Worm (Caenorhabditis elegans): Measurements from ENCODE around the gene Y51A2A.12.

ce11 chrV:18244408-18244807, 48.0 kb upstream of the Y51A2A.12 start:
- no peak for TF ChIP-seq him-1 (tag; optimal IDR thresholded peaks at IDR 0.05)
- TF ChIP-seq W03F9.2 (tag; optimal IDR thresholded peaks at IDR 0.05): no peak
- TF ChIP-seq dao-5 (tag; optimal IDR thresholded peaks at IDR 0.05): no peak
